Worm (Caenorhabditis elegans) whole organism, late embryonic: ENCODE data around the gene srh-292.

Source experiments
- C08G9.2 ChIP-seq: sonication (generic microtip); optimal IDR thresholded peaks from 2 replicates; lab custom pipeline; 2016; ENCODE audit warnings: mild to moderate bottlenecking, missing genetic modification characterization, moderate library complexity, missing compliant biosample characterization
- F13H6.1 ChIP-seq: sonication (generic microtip); optimal IDR thresholded peaks from 2 replicates; lab custom pipeline; 2016; ENCODE audit warnings: missing genetic modification characterization, missing compliant biosample characterization
- K09A11.1 ChIP-seq: sonication (generic microtip); optimal IDR thresholded peaks from 2 replicates; lab custom pipeline; 2017; ENCODE audit warnings: antibody characterized with exemption, mild to moderate bottlenecking, missing genetic modification characterization, missing compliant biosample characterization; ENCODE audit not compliant: insufficient read depth
- Y22D7AL.16 ChIP-seq: sonication (generic microtip); optimal IDR thresholded peaks from 2 replicates; lab custom pipeline; 2016; ENCODE audit warnings: missing genetic modification characterization, missing compliant biosample characterization
- ahr-1 ChIP-seq: sonication (generic microtip); optimal IDR thresholded peaks from 2 replicates; lab custom pipeline; 2016; ENCODE audit warnings: missing genetic modification characterization, missing compliant biosample characterization
- ama-1 ChIP-seq: fragments of 150-350 bp; optimal IDR thresholded peaks from 2 replicates; lab custom pipeline; 2014
- ceh-2 ChIP-seq: sonication (generic microtip); optimal IDR thresholded peaks from 2 replicates; lab custom pipeline; 2016; ENCODE audit warnings: missing genotype, missing genetic modification characterization, missing compliant biosample characterization
- ceh-22 ChIP-seq: sonication (generic microtip); optimal IDR thresholded peaks from 2 replicates; lab custom pipeline; 2017; ENCODE audit warnings: missing biosample characterization, missing genetic modification characterization
- ceh-30 ChIP-seq: fragments of 150-350 bp; optimal IDR thresholded peaks from 2 replicates; lab custom pipeline; 2014; ENCODE audit warnings: missing biosample characterization, missing genetic modification characterization
- ceh-34 ChIP-seq: sonication (generic microtip); optimal IDR thresholded peaks from 2 replicates; lab custom pipeline; 2016; ENCODE audit warnings: mild to moderate bottlenecking, missing genetic modification characterization, missing compliant biosample characterization
- ceh-48 ChIP-seq: sonication (generic microtip); optimal IDR thresholded peaks from 2 replicates; lab custom pipeline; 2016; ENCODE audit warnings: missing genetic modification characterization, inconsistent platforms, missing compliant biosample characterization
- ceh-6 ChIP-seq: fragments of 200-800 bp; sonication (Bioruptor generic); optimal IDR thresholded peaks from 2 replicates; lab custom pipeline; 2018; ENCODE audit warnings: mild to moderate bottlenecking, missing genetic modification characterization, missing compliant biosample characterization
- ceh-9 ChIP-seq: sonication (generic microtip); optimal IDR thresholded peaks from 2 replicates; lab custom pipeline; 2016; ENCODE audit warnings: mild to moderate bottlenecking, missing genetic modification characterization, inconsistent platforms, missing compliant biosample characterization
- che-1 ChIP-seq: sonication (generic microtip); optimal IDR thresholded peaks from 2 replicates; lab custom pipeline; 2016; ENCODE audit warnings: mild to moderate bottlenecking, missing genetic modification characterization, missing compliant biosample characterization
- dmd-4 ChIP-seq: sonication (generic microtip); optimal IDR thresholded peaks from 2 replicates; lab custom pipeline; 2016; ENCODE audit warnings: borderline replicate concordance, missing genetic modification characterization, missing compliant biosample characterization
- ets-4 ChIP-seq: sonication (generic microtip); optimal IDR thresholded peaks from 2 replicates; lab custom pipeline; 2016; ENCODE audit warnings: missing genetic modification characterization, missing compliant biosample characterization
- fkh-10 ChIP-seq: fragments of 150-350 bp; optimal IDR thresholded peaks from 2 replicates; lab custom pipeline; 2014; ENCODE audit warnings: missing biosample characterization, missing genetic modification reagents, missing genetic modification characterization
- hlh-13 ChIP-seq: fragments of 200-800 bp; sonication (Bioruptor generic); optimal IDR thresholded peaks from 2 replicates; lab custom pipeline; 2018; ENCODE audit warnings: mild to moderate bottlenecking, missing genetic modification characterization, missing compliant biosample characterization
- hlh-15 ChIP-seq: sonication (generic microtip); optimal IDR thresholded peaks from 2 replicates; lab custom pipeline; 2016; ENCODE audit warnings: missing genetic modification characterization, missing compliant biosample characterization
- hlh-6 ChIP-seq: sonication (generic microtip); optimal IDR thresholded peaks from 2 replicates; lab custom pipeline; 2016; ENCODE audit warnings: missing genotype, missing genetic modification characterization, missing compliant biosample characterization
- lim-6 ChIP-seq: sonication (generic microtip); optimal IDR thresholded peaks from 2 replicates; lab custom pipeline; 2016; ENCODE audit warnings: missing genetic modification characterization, missing compliant biosample characterization
- nhr-11 ChIP-seq: fragments of 150-350 bp; optimal IDR thresholded peaks from 2 replicates; lab custom pipeline; 2014; ENCODE audit warnings: missing biosample characterization, missing genetic modification characterization
- npax-4 ChIP-seq: sonication (generic microtip); optimal IDR thresholded peaks from 2 replicates; lab custom pipeline; 2016; ENCODE audit warnings: missing genetic modification characterization, missing compliant biosample characterization
- pax-1 ChIP-seq: fragments of 150-350 bp; optimal IDR thresholded peaks from 2 replicates; lab custom pipeline; 2014; ENCODE audit warnings: missing biosample characterization, missing genetic modification characterization
- ref-2 ChIP-seq: sonication (generic microtip); optimal IDR thresholded peaks from 2 replicates; lab custom pipeline; 2016; ENCODE audit warnings: missing genetic modification characterization, missing compliant biosample characterization
- sox-2 ChIP-seq: fragments of 200-800 bp; sonication (Bioruptor generic); IDR thresholded peaks from 2 replicates; pipeline ENCODE4 v1.3.6; 2022; ENCODE audit warnings: missing genetic modification reagents, missing genetic modification characterization, missing compliant biosample characterization
- syd-9 ChIP-seq: sonication (generic microtip); optimal IDR thresholded peaks from 2 replicates; lab custom pipeline; 2016; ENCODE audit warnings: mild to moderate bottlenecking, missing genetic modification characterization, moderate library complexity, missing compliant biosample characterization
- unc-42 ChIP-seq: sonication (generic microtip); optimal IDR thresholded peaks from 2 replicates; lab custom pipeline; 2016; ENCODE audit warnings: missing genotype, missing genetic modification characterization, missing compliant biosample characterization
- unc-55 ChIP-seq: sonication (generic microtip); optimal IDR thresholded peaks from 2 replicates; lab custom pipeline; 2017; ENCODE audit warnings: missing biosample characterization, missing genetic modification reagents, missing genetic modification characterization
- zip-5 ChIP-seq: sonication (generic microtip); optimal IDR thresholded peaks from 2 replicates; lab custom pipeline; 2016; ENCODE audit warnings: missing genetic modification characterization, missing compliant biosample characterization

Gene srh-292

ce11 chrV:17767249-17767648, 35.3 kb upstream of the srh-292 start, which contains the start of gene srh-284:
srh-284 (plus strand) TSS chrV:17767549.
- TF ChIP-seq pax-1 (tag; lab: Kevin White, UChicago) (no peak), hlh-13 (GFP tag; lab: Kevin White, UChicago) (no peak), fkh-10 (GFP tag; lab: Kevin White, UChicago) (no peak), ama-1 (lab: Kevin White, UChicago) (no peak), ceh-30 (tag; lab: Kevin White, UChicago) (no peak), ref-2 (tag; lab: Kevin White, UChicago) (no peak), zip-5 (tag; lab: Kevin White, UChicago) (no peak), ceh-6 (GFP tag; lab: Kevin White, UChicago) (no peak), ceh-48 (no peak)

- no peak for TF ChIP-seq zip-5 (tag; lab: Kevin White, UChicago)
Observed at ce11 chrV:17767768-17768167, 34.8 kb upstream of the srh-292 start.

ce11 chrV:17773108-17773507, 29.5 kb upstream of the srh-292 start, which contains the start of gene sre-21:
sre-21 (minus strand) TSS chrV:17773208.
- TF ChIP-seq ama-1 (lab: Kevin White, UChicago): no peak
- no peak for TF ChIP-seq unc-42 (tag; lab: Kevin White, UChicago)
- no peak for TF ChIP-seq ceh-9 (tag; lab: Kevin White, UChicago)
- no peak for TF ChIP-seq dmd-4 (tag; lab: Kevin White, UChicago)
- no peak for TF ChIP-seq che-1 (tag; lab: Kevin White, UChicago)

ce11 chrV:17777127-17777526, 25.4 kb upstream of the srh-292 start, which contains the start of gene ddo-1:
ddo-1 (minus strand) TSS chrV:17777227.
- TF ChIP-seq npax-4 (tag; lab: Kevin White, UChicago): no peak
- TF ChIP-seq ets-4 (tag; lab: Kevin White, UChicago): no peak
- TF ChIP-seq unc-55 (GFP tag; lab: Kevin White, UChicago): no peak
- TF ChIP-seq hlh-15: no peak
- TF ChIP-seq nhr-11 (tag; lab: Kevin White, UChicago): no peak
- no peak for TF ChIP-seq sox-2 (GFP tag; lab: Robert Waterston, UW)
- TF ChIP-seq pax-1 (tag; lab: Kevin White, UChicago): no peak
- no peak for TF ChIP-seq F13H6.1 (tag; lab: Kevin White, UChicago)
- TF ChIP-seq C08G9.2 (tag; lab: Kevin White, UChicago): no peak
- TF ChIP-seq K09A11.1 (tag; lab: Kevin White, UChicago): no peak

ce11 chrV:17777624-17778023, 24.9 kb upstream of the srh-292 start, which contains the start of gene C47A10.12:
C47A10.12 (plus strand) TSS chrV:17777924.
- no peak for TF ChIP-seq ceh-2 (tag; lab: Kevin White, UChicago)
- no peak for TF ChIP-seq C08G9.2 (tag; lab: Kevin White, UChicago)
- TF ChIP-seq syd-9 (tag; lab: Kevin White, UChicago): no peak
- TF ChIP-seq, all 69 proteins: peak for 0

- no peak for TF ChIP-seq che-1 (tag; lab: Kevin White, UChicago)
- no peak for TF ChIP-seq hlh-6 (tag; lab: Kevin White, UChicago)
Observed at ce11 chrV:17780285-17780684, 22.3 kb upstream of the srh-292 start.

ce11 chrV:17783542-17783941, 19.0 kb upstream of the srh-292 start, which contains the start of gene srab-12:
srab-12 (minus strand) TSS chrV:17783642.
- TF ChIP-seq unc-55 (GFP tag; lab: Kevin White, UChicago): no peak
- TF ChIP-seq ceh-30 (tag; lab: Kevin White, UChicago): no peak
- TF ChIP-seq C08G9.2 (tag; lab: Kevin White, UChicago): no peak
- no peak for TF ChIP-seq che-1 (tag; lab: Kevin White, UChicago)
- no peak for TF ChIP-seq Y22D7AL.16 (tag; lab: Kevin White, UChicago)
- no peak for TF ChIP-seq lim-6
- TF ChIP-seq ceh-22 (tag; lab: Kevin White, UChicago): no peak
- TF ChIP-seq ceh-34 (tag; lab: Kevin White, UChicago): no peak
- TF ChIP-seq sox-2 (GFP tag; lab: Robert Waterston, UW): no peak
- TF ChIP-seq ahr-1: no peak
